Fruit fly (Drosophila melanogaster) whole organism, embryonic: Measurements from ENCODE around the gene Caper.

ENCODE experiments used
- B-H2 ChIP-seq: fragments of 200-800 bp; sonication (Bioruptor generic); optimal IDR thresholded peaks from 2 replicates; lab custom pipeline; 2018; ENCODE audit warnings: missing biosample characterization, mild to moderate bottlenecking, missing genetic modification characterization
- Blimp-1 ChIP-seq: fragments of 200-800 bp; sonication (Bioruptor generic); optimal IDR thresholded peaks from 3 replicates; lab custom pipeline; 2018; ENCODE audit warnings: missing biosample characterization, missing genetic modification characterization, mild to moderate bottlenecking, moderate library complexity, missing genetic modification reagents
- CG10321 ChIP-seq: fragments of 200-800 bp; sonication (Bioruptor generic); IDR thresholded peaks from 2 replicates; pipeline ENCODE4 v1.3.6; 2022; ENCODE audit warnings: missing biosample characterization, missing genetic modification characterization
- CG10979 ChIP-seq: fragments of 200-800 bp; sonication (Bioruptor generic); optimal IDR thresholded peaks from 2 replicates; lab custom pipeline; 2018; ENCODE audit warnings: missing biosample characterization, mild to moderate bottlenecking, missing genetic modification characterization, moderate library complexity
- CG13296 ChIP-seq: fragments of 200-800 bp; sonication (Bioruptor generic); optimal IDR thresholded peaks from 3 replicates; lab custom pipeline; 2018; ENCODE audit warnings: missing biosample characterization, mild to moderate bottlenecking, missing genetic modification characterization
- CG15479 ChIP-seq: fragments of 200-800 bp; sonication (Bioruptor generic); optimal IDR thresholded peaks from 3 replicates; lab custom pipeline; 2019; ENCODE audit warnings: missing biosample characterization, mild to moderate bottlenecking, missing genetic modification characterization, moderate library complexity
- CG1602 ChIP-seq: fragments of 200-800 bp; sonication (Bioruptor generic); optimal IDR thresholded peaks from 3 replicates; lab custom pipeline; 2016; ENCODE audit warnings: missing biosample characterization, missing genetic modification characterization
- CG17328 ChIP-seq: fragments of 200-800 bp; sonication (Bioruptor generic); IDR thresholded peaks from 2 replicates; pipeline ENCODE4 v1.3.6; 2022; ENCODE audit warnings: missing biosample characterization, missing genetic modification characterization
- CG17385 ChIP-seq: fragments of 200-800 bp; sonication (Bioruptor generic); optimal IDR thresholded peaks from 3 replicates; lab custom pipeline; 2018; ENCODE audit warnings: missing biosample characterization, mild to moderate bottlenecking, missing genetic modification characterization
- CG2202 ChIP-seq: fragments of 200-800 bp; sonication (Bioruptor generic); optimal IDR thresholded peaks from 2 replicates; lab custom pipeline; 2018; ENCODE audit warnings: missing biosample characterization, mild to moderate bottlenecking, missing genetic modification characterization
- CG2889 ChIP-seq: fragments of 200-800 bp; sonication (Bioruptor generic); IDR thresholded peaks from 3 replicates; pipeline ENCODE4 v1.3.6; 2022; ENCODE audit warnings: missing biosample characterization, missing genetic modification characterization
- CG5180 ChIP-seq: fragments of 200-800 bp; sonication (Bioruptor generic); optimal IDR thresholded peaks from 3 replicates; lab custom pipeline; 2017; ENCODE audit warnings: missing biosample characterization, missing genetic modification characterization, mild to moderate bottlenecking, moderate library complexity, missing genetic modification reagents
- CG6272 ChIP-seq: fragments of 200-800 bp; sonication (Bioruptor generic); IDR thresholded peaks from 2 replicates; pipeline ENCODE4 v1.3.6; 2022; ENCODE audit warnings: missing biosample characterization, missing genetic modification characterization
- CG8388 ChIP-seq: fragments of 200-800 bp; sonication (Bioruptor generic); optimal IDR thresholded peaks from 2 replicates; lab custom pipeline; 2019; ENCODE audit warnings: missing biosample characterization, mild to moderate bottlenecking, missing genetic modification characterization, moderate library complexity
- CHES-1-like ChIP-seq: fragments of 200-800 bp; sonication (Bioruptor generic); optimal IDR thresholded peaks from 2 replicates; lab custom pipeline; 2016; ENCODE audit warnings: missing biosample characterization, missing genetic modification characterization
- CrebB ChIP-seq: fragments of 200-800 bp; sonication (Bioruptor generic); optimal IDR thresholded peaks from 3 replicates; lab custom pipeline; 2018; ENCODE audit warnings: missing biosample characterization, mild to moderate bottlenecking, missing genetic modification characterization
- Dek ChIP-seq: fragments of 200-800 bp; sonication (Bioruptor generic); optimal IDR thresholded peaks from 3 replicates; lab custom pipeline; 2019; ENCODE audit warnings: missing biosample characterization, mild to moderate bottlenecking, missing genetic modification characterization, moderate library complexity
- Drgx ChIP-seq: fragments of 200-800 bp; sonication (Bioruptor generic); IDR thresholded peaks from 2 replicates; pipeline ENCODE4 v1.3.6; 2022; ENCODE audit warnings: missing biosample characterization, missing genetic modification characterization
- H2.0 ChIP-seq: fragments of 200-800 bp; sonication (Bioruptor generic); IDR thresholded peaks from 2 replicates; pipeline ENCODE4 v1.3.6; 2022; ENCODE audit warnings: missing biosample characterization, missing genetic modification characterization
- HLHmδ ChIP-seq: fragments of 200-800 bp; sonication (Bioruptor generic); optimal IDR thresholded peaks from 2 replicates; lab custom pipeline; 2018; ENCODE audit warnings: missing biosample characterization, mild to moderate bottlenecking, missing genetic modification characterization, moderate library complexity
- Kr ChIP-seq: fragments of 200-800 bp; sonication (Bioruptor generic); optimal IDR thresholded peaks from 2 replicates; lab custom pipeline; 2017; ENCODE audit warnings: missing biosample characterization, mild to moderate bottlenecking, missing genetic modification characterization
- Mrtf ChIP-seq: fragments of 200-800 bp; sonication (Bioruptor generic); IDR thresholded peaks from 3 replicates; pipeline ENCODE4 v1.3.6; 2022; ENCODE audit warnings: missing biosample characterization, missing genetic modification characterization
- Optix ChIP-seq: fragments of 200-800 bp; sonication (Bioruptor generic); IDR thresholded peaks from 3 replicates; pipeline ENCODE4 v1.3.6; 2022; ENCODE audit warnings: missing biosample characterization, missing genetic modification characterization
- Ptx1 ChIP-seq: fragments of 200-800 bp; sonication (Bioruptor generic); IDR thresholded peaks from 2 replicates; pipeline ENCODE4 v1.3.6; 2022; ENCODE audit warnings: missing biosample characterization, missing genetic modification characterization
- Sox102F ChIP-seq: fragments of 200-800 bp; sonication (Bioruptor generic); optimal IDR thresholded peaks from 2 replicates; lab custom pipeline; 2018; ENCODE audit warnings: missing biosample characterization, mild to moderate bottlenecking, missing genetic modification characterization, moderate library complexity
- Spps ChIP-seq: fragments of 200-800 bp; sonication (Bioruptor generic); optimal IDR thresholded peaks from 2 replicates; lab custom pipeline; 2018; ENCODE audit warnings: missing biosample characterization, mild to moderate bottlenecking, missing genetic modification characterization
- Sry-δ ChIP-seq: fragments of 200-800 bp; sonication (Bioruptor generic); optimal IDR thresholded peaks from 2 replicates; lab custom pipeline; 2016; ENCODE audit warnings: missing biosample characterization, missing genetic modification characterization
- Ssrp ChIP-seq: fragments of 200-800 bp; sonication (Bioruptor generic); optimal IDR thresholded peaks from 2 replicates; lab custom pipeline; 2018; ENCODE audit warnings: missing biosample characterization, mild to moderate bottlenecking, missing genetic modification characterization, moderate library complexity
- Trl ChIP-seq, 3 experiments: fragments of >200 bp in 2 of 3; fragments of 200-800 bp in 1 of 3; sonication (Bioruptor generic) in 1 of 3; optimal IDR thresholded peaks; 2 replicates in 1 of 3; 3 replicates in 2 of 3; lab custom pipeline; 2016 to 2017; ENCODE audit warnings: missing biosample characterization in 1 of 3, missing genetic modification characterization in 1 of 3
- aop ChIP-seq: fragments of 200-800 bp; sonication (Bioruptor generic); IDR thresholded peaks from 2 replicates; pipeline ENCODE4 v1.3.6; 2022; ENCODE audit warnings: missing biosample characterization, missing genetic modification characterization
- chm ChIP-seq: fragments of 200-800 bp; sonication (Bioruptor generic); IDR thresholded peaks from 2 replicates; pipeline ENCODE4 v1.3.6; 2022; ENCODE audit warnings: missing biosample characterization, missing genetic modification characterization
- corto ChIP-seq: fragments of 200-800 bp; sonication (Bioruptor generic); optimal IDR thresholded peaks from 2 replicates; lab custom pipeline; 2016; ENCODE audit warnings: missing biosample characterization, mild to moderate bottlenecking, missing genetic modification characterization, moderate library complexity
- dmrt99B ChIP-seq: fragments of 200-800 bp; sonication (Bioruptor generic); optimal IDR thresholded peaks from 2 replicates; lab custom pipeline; 2018; ENCODE audit warnings: missing biosample characterization, mild to moderate bottlenecking, missing genetic modification characterization, moderate library complexity
- exex ChIP-seq: fragments of 200-800 bp; sonication (Bioruptor generic); optimal IDR thresholded peaks from 4 replicates; lab custom pipeline; 2018; ENCODE audit warnings: missing biosample characterization, mild to moderate bottlenecking, missing genetic modification characterization, moderate library complexity
- ftz-f1 ChIP-seq: fragments of 200-800 bp; sonication (Bioruptor generic); optimal IDR thresholded peaks from 2 replicates; lab custom pipeline; 2016; ENCODE audit warnings: missing biosample characterization, missing genetic modification characterization
- grn ChIP-seq: fragments of 200-800 bp; sonication (Bioruptor generic); optimal IDR thresholded peaks from 3 replicates; lab custom pipeline; 2017; ENCODE audit warnings: missing biosample characterization, missing genetic modification characterization
- hkb ChIP-seq, 2 experiments: fragments of 200-800 bp in 1 of 2; fragments of >200 bp in 1 of 2; sonication (Bioruptor generic) in 1 of 2; IDR thresholded peaks in 1 of 2; optimal IDR thresholded peaks in 1 of 2; 2 replicates each; pipeline versions ENCODE4 v1.3.6 to Lab custom; 2017 to 2022; ENCODE audit warnings: missing biosample characterization in 1 of 2, missing genetic modification characterization in 1 of 2
- lmd ChIP-seq: fragments of 200-800 bp; sonication (Bioruptor generic); IDR thresholded peaks from 2 replicates; pipeline ENCODE4 v1.3.6; 2022; ENCODE audit warnings: missing biosample characterization, missing genetic modification characterization
- lov ChIP-seq, 2 experiments: fragments of 200-800 bp in 1 of 2; fragments of >200 bp in 1 of 2; sonication (Bioruptor generic) in 1 of 2; IDR thresholded peaks in 1 of 2; optimal IDR thresholded peaks in 1 of 2; 2 replicates in 1 of 2; 3 replicates in 1 of 2; pipeline versions ENCODE4 v1.3.6 to Lab custom; 2017 to 2022; ENCODE audit warnings: missing biosample characterization in 1 of 2, missing genetic modification characterization in 1 of 2
- row ChIP-seq: fragments of 200-800 bp; sonication (Bioruptor generic); IDR thresholded peaks from 3 replicates; pipeline ENCODE4 v1.3.6; 2022; ENCODE audit warnings: missing biosample characterization, missing genetic modification characterization
- sens-2 ChIP-seq: fragments of 200-800 bp; sonication (Bioruptor generic); IDR thresholded peaks from 2 replicates; pipeline ENCODE4 v1.3.6; 2022; ENCODE audit warnings: missing biosample characterization, missing genetic modification characterization
- sisA ChIP-seq: fragments of 200-800 bp; sonication (Bioruptor generic); IDR thresholded peaks from 2 replicates; pipeline ENCODE4 v1.3.6; 2022; ENCODE audit warnings: missing biosample characterization, missing genetic modification characterization
- ssp ChIP-seq: fragments of 200-800 bp; sonication (Bioruptor generic); IDR thresholded peaks from 2 replicates; pipeline ENCODE4 v1.3.6; 2022; ENCODE audit warnings: missing biosample characterization, missing genetic modification characterization
- ttk ChIP-seq: fragments of 200-800 bp; sonication (Bioruptor generic); IDR thresholded peaks from 2 replicates; pipeline ENCODE4 v2.1.2; 2022; ENCODE audit warnings: missing biosample characterization, missing genetic modification characterization
- unpg ChIP-seq: fragments of 200-800 bp; sonication (Bioruptor generic); optimal IDR thresholded peaks from 3 replicates; lab custom pipeline; 2018; ENCODE audit warnings: missing biosample characterization, mild to moderate bottlenecking, missing genetic modification characterization, moderate library complexity
- vnd ChIP-seq: fragments of 200-800 bp; sonication (Bioruptor generic); IDR thresholded peaks from 3 replicates; pipeline ENCODE4 v1.3.6; 2022; ENCODE audit warnings: missing biosample characterization, missing genetic modification characterization; ENCODE audit not compliant: partially characterized antibody
- vvl ChIP-seq: fragments of 200-800 bp; sonication (Bioruptor generic); IDR thresholded peaks from 2 replicates; pipeline ENCODE4 v1.3.6; 2022; ENCODE audit warnings: missing biosample characterization, missing genetic modification characterization
- yki ChIP-seq: fragments of >200 bp; optimal IDR thresholded peaks from 3 replicates; lab custom pipeline; 2018
- zf30C ChIP-seq: fragments of 200-800 bp; sonication (Bioruptor generic); optimal IDR thresholded peaks from 3 replicates; lab custom pipeline; 2018; ENCODE audit warnings: missing biosample characterization, mild to moderate bottlenecking, missing genetic modification characterization

Caper gene

DNA sequence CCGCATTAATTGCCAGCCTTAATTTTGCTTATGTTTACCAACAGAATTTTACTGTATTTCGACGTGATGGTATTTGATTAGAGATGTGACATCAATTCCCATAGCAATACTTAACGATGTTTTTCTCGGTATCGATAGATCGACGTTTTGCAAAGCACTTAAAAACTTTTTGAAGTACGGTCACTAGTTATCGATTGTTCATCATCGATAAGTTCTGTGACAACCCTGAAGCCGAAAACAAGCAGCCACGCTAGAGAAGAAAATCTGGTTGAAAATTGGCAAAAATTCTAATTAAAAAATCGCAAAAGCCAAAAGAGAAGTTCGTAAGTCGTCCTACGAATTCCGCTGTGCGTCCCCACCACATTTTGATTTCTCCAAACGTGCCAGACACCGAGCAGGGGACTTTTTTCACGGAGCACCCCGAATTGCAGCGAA lies at the start of gene Caper, which contains the start of gene Rab30 (continued):
- TF ChIP-seq lov (optimal IDR thresholded peaks at IDR 0.05; lab: Kevin White, UChicago) (no peak), lov (GFP tag; IDR thresholded peaks at IDR 0.05; lab: Robert Waterston, UW) (no peak), CHES-1-like (peak; percentile 85), CG2202 (tag; lab: Kevin White, UChicago) (peak; percentile 0), Sry-δ (GFP tag; lab: Kevin White, UChicago) (peak; percentile 100), HLHmδ (GFP tag; lab: Kevin White, UChicago) (no peak), CG17385 (GFP tag; lab: Kevin White, UChicago) (peak; percentile 21), CG13296 (GFP tag; lab: Kevin White, UChicago) (peak; percentile 12), ssp (peak; percentile 62), yki (lab: Kevin White, UChicago) (no peak), Spps (no peak), CG15479 (GFP tag; lab: Kevin White, UChicago) (no peak), H2.0 (GFP tag; lab: Robert Waterston, UW) (peak; percentile 53), CG2889 (no peak), ftz-f1 (GFP tag; lab: Kevin White, UChicago) (peak; percentile 1), CG8388 (no peak), Kr (GFP tag; lab: Kevin White, UChicago) (no peak), Trl (optimal IDR thresholded peaks at IDR 0.05; lab: Kevin White, UChicago) (no peak), Trl (GFP tag; optimal IDR thresholded peaks at IDR 0.05; lab: Kevin White, UChicago) (peak; percentile 81), grn (GFP tag; lab: Kevin White, UChicago) (peak; percentile 3), aop (GFP tag; lab: Robert Waterston, UW) (no peak), vnd (GFP tag; lab: Robert Waterston, UW) (peak; percentile 98), Dek (tag; lab: Kevin White, UChicago) (peak; percentile 3), Mrtf (GFP tag; lab: Robert Waterston, UW) (no peak), CG6272 (GFP tag; lab: Robert Waterston, UW) (peak; percentile 61), CG1602 (peak; percentile 15), CG10321 (no peak)

DNA sequence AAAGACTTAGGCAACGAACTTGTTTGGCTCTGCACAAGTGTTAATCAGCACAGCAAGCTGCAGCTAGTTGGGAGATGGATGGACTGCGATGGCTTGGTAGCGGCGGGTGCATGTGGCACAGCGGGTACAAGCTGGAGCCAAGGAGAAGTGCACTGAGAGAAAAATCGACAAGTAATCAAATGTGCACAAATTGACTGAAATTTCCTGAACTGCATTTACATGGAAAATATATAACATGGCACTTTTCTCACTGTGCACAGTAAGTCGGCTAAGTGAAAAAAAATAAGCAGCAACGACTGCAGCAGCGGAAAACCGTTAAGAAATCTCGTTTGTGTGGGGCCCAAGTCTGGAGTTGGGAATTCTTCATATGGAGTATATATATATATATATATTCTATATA lies 41.4 kb upstream of the Caper start:
- TF ChIP-seq lov (optimal IDR thresholded peaks at IDR 0.05; lab: Kevin White, UChicago) = no peak
- TF ChIP-seq lov (GFP tag; IDR thresholded peaks at IDR 0.05; lab: Robert Waterston, UW) = 0 out of 3 replicates have a peak, but pooled peaks have one; percentile 20
- 0 out of 2 replicates have a peak, but pooled peaks have one; percentile 6 for TF ChIP-seq H2.0 (GFP tag; lab: Robert Waterston, UW)
- peak; percentile 78 for TF ChIP-seq Drgx (GFP tag; lab: Robert Waterston, UW)
- no peak for TF ChIP-seq CrebB (tag; lab: Kevin White, UChicago)
- peak; percentile 8 for TF ChIP-seq zf30C (GFP tag; lab: Kevin White, UChicago)
- no peak for TF ChIP-seq corto (GFP tag; lab: Kevin White, UChicago)
- TF ChIP-seq unpg = peak; percentile 4
- no peak for TF ChIP-seq B-H2 (GFP tag; lab: Kevin White, UChicago)
- TF ChIP-seq hkb (optimal IDR thresholded peaks at IDR 0.05; lab: Kevin White, UChicago) = no peak
- 0 out of 2 replicates have a peak, but pooled peaks have one; percentile 16 for TF ChIP-seq hkb (GFP tag; IDR thresholded peaks at IDR 0.05; lab: Robert Waterston, UW)
- TF ChIP-seq sens-2 = 0 out of 2 replicates have a peak, but pooled peaks have one; percentile 13
- no peak for TF ChIP-seq CG5180
- peak; percentile 6; the same call in 1 of the 2 replicates for TF ChIP-seq CG17328 (GFP tag; lab: Robert Waterston, UW)
- peak; percentile 5 for TF ChIP-seq CG10979 (tag; lab: Kevin White, UChicago)
- TF ChIP-seq Sox102F (GFP tag; lab: Kevin White, UChicago) = peak; percentile 29
- peak; percentile 32; the same call in 1 of the 2 replicates for TF ChIP-seq ttk
- no peak for TF ChIP-seq exex (tag; lab: Kevin White, UChicago)
- peak; percentile 45; the same call in 1 of the 2 replicates for TF ChIP-seq vvl (GFP tag; lab: Robert Waterston, UW)
- TF ChIP-seq Blimp-1 = peak; percentile 2
- TF ChIP-seq chm (GFP tag; lab: Robert Waterston, UW) = 0 out of 2 replicates have a peak, but pooled peaks have one; percentile 31
- peak; percentile 34; the same call in 1 of the 2 replicates for TF ChIP-seq Ptx1 (GFP tag; lab: Robert Waterston, UW)
- TF ChIP-seq Optix (GFP tag; lab: Robert Waterston, UW) = no peak
- TF ChIP-seq Ssrp (tag; lab: Kevin White, UChicago) = no peak
- 0 out of 2 replicates have a peak, but pooled peaks have one; percentile 8 for TF ChIP-seq lmd (GFP tag; lab: Robert Waterston, UW)
- TF ChIP-seq sisA = peak; percentile 47
- peak; percentile 19 for TF ChIP-seq dmrt99B (tag; lab: Kevin White, UChicago)
- peak; percentile 25; the same call in 1 of the 3 replicates for TF ChIP-seq row (GFP tag; lab: Robert Waterston, UW)
